Worm (Caenorhabditis elegans) whole organism, L3 larva: Measurements from ENCODE around the gene C18E9.2.

Experiments used
- R02D3.7 ChIP-seq: fragments of 150-350 bp; optimal IDR thresholded peaks from 2 replicates; lab custom pipeline; 2014; ENCODE audit warnings: missing biosample characterization, missing genetic modification characterization
- ZK546.5 ChIP-seq: sonication (generic microtip); optimal IDR thresholded peaks from 2 replicates; lab custom pipeline; 2017; ENCODE audit warnings: missing biosample characterization, missing genetic modification characterization
- aly-2 ChIP-seq: fragments of 150-350 bp; optimal IDR thresholded peaks from 2 replicates; lab custom pipeline; 2014; ENCODE audit warnings: missing biosample characterization, missing genetic modification characterization
- ama-1 ChIP-seq: fragments of 150-350 bp; optimal IDR thresholded peaks from 2 replicates; lab custom pipeline; 2018
- ceh-16 ChIP-seq: sonication (generic microtip); optimal IDR thresholded peaks from 2 replicates; lab custom pipeline; 2017; ENCODE audit warnings: missing biosample characterization, missing genetic modification characterization
- ceh-28 ChIP-seq: fragments of 150-350 bp; optimal IDR thresholded peaks from 2 replicates; lab custom pipeline; 2014; ENCODE audit warnings: missing biosample characterization, missing genetic modification reagents, missing genetic modification characterization
- ceh-82 ChIP-seq: fragments of 150-350 bp; optimal IDR thresholded peaks from 2 replicates; lab custom pipeline; 2014; ENCODE audit warnings: missing biosample characterization, missing genetic modification characterization
- ceh-9 ChIP-seq: sonication (generic microtip); optimal IDR thresholded peaks from 2 replicates; lab custom pipeline; 2018; ENCODE audit warnings: missing biosample characterization, missing genetic modification characterization
- daf-12 ChIP-seq: fragments of 150-350 bp; optimal IDR thresholded peaks from 2 replicates; lab custom pipeline; 2014; ENCODE audit warnings: missing biosample characterization, missing genetic modification reagents, missing genetic modification characterization
- egl-27 ChIP-seq: sonication (generic microtip); optimal IDR thresholded peaks from 4 replicates; lab custom pipeline; 2017; ENCODE audit warnings: missing biosample characterization, missing genetic modification reagents, missing genetic modification characterization
- egl-5 ChIP-seq: fragments of 150-350 bp; optimal IDR thresholded peaks from 2 replicates; lab custom pipeline; 2017; ENCODE audit warnings: missing biosample characterization, missing genetic modification reagents, missing genetic modification characterization, inconsistent platforms
- elt-1 ChIP-seq: fragments of 150-350 bp; optimal IDR thresholded peaks from 2 replicates; lab custom pipeline; 2014; ENCODE audit warnings: missing biosample characterization, missing genetic modification characterization
- elt-2 ChIP-seq: sonication (generic microtip); optimal IDR thresholded peaks from 2 replicates; lab custom pipeline; 2016; ENCODE audit warnings: missing genetic modification reagents, mild to moderate bottlenecking, missing genetic modification characterization, missing compliant biosample characterization
- elt-3 ChIP-seq, 3 experiments: fragments of 150-350 bp in 1 of 3; sonication (generic microtip) in 2 of 3; optimal IDR thresholded peaks; 2 replicates in 2 of 3; 4 replicates in 1 of 3; lab custom pipeline; 2014 to 2017; ENCODE audit warnings: missing biosample characterization in 3 of 3, missing genetic modification characterization in 3 of 3
- eor-1 ChIP-seq, 2 experiments: fragments of 150-350 bp; optimal IDR thresholded peaks; 2 replicates each; lab custom pipeline; 2014 to 2018; ENCODE audit warnings: missing biosample characterization in 2 of 2, missing genetic modification characterization in 2 of 2
- fkh-10 ChIP-seq: sonication (generic microtip); optimal IDR thresholded peaks from 2 replicates; lab custom pipeline; 2017; ENCODE audit warnings: missing biosample characterization, missing genetic modification reagents, missing genetic modification characterization
- fkh-2 ChIP-seq: fragments of 150-350 bp; optimal IDR thresholded peaks from 2 replicates; lab custom pipeline; 2014; ENCODE audit warnings: missing biosample characterization, missing genetic modification reagents, missing genetic modification characterization
- fos-1 ChIP-seq: fragments of 150-350 bp; optimal IDR thresholded peaks from 2 replicates; lab custom pipeline; 2014; ENCODE audit warnings: missing biosample characterization, missing genetic modification characterization
- hmg-11 ChIP-seq: sonication (generic microtip); optimal IDR thresholded peaks from 2 replicates; lab custom pipeline; 2016; ENCODE audit warnings: missing genetic modification characterization, missing compliant biosample characterization
- lin-15B ChIP-seq: fragments of 150-350 bp; optimal IDR thresholded peaks from 2 replicates; lab custom pipeline; 2014; ENCODE audit warnings: missing biosample characterization, missing genetic modification characterization
- lin-39 ChIP-seq: fragments of 150-350 bp; optimal IDR thresholded peaks from 2 replicates; lab custom pipeline; 2018; ENCODE audit warnings: missing biosample characterization, missing genetic modification reagents, missing genetic modification characterization
- lsy-12 ChIP-seq: sonication (generic microtip); optimal IDR thresholded peaks from 2 replicates; lab custom pipeline; 2016; ENCODE audit warnings: mild to moderate bottlenecking, missing genetic modification characterization, missing compliant biosample characterization
- mdl-1 ChIP-seq: fragments of 150-350 bp; optimal IDR thresholded peaks from 2 replicates; lab custom pipeline; 2014; ENCODE audit warnings: missing biosample characterization, missing genetic modification characterization
- mml-1 ChIP-seq: fragments of 150-350 bp; sonication (generic microtip); optimal IDR thresholded peaks from 3 replicates; lab custom pipeline; 2014; ENCODE audit warnings: missing biosample characterization, missing genetic modification characterization
- nfya-1 ChIP-seq: sonication (generic microtip); optimal IDR thresholded peaks from 2 replicates; lab custom pipeline; 2017; ENCODE audit warnings: missing genetic modification characterization, mild to moderate bottlenecking, missing compliant biosample characterization, antibody characterized with exemption, moderate library complexity; ENCODE audit not compliant: insufficient read depth
- nhr-11 ChIP-seq: fragments of 150-350 bp; optimal IDR thresholded peaks from 2 replicates; lab custom pipeline; 2014; ENCODE audit warnings: missing biosample characterization, missing genetic modification characterization
- nhr-23 ChIP-seq: fragments of 150-350 bp; optimal IDR thresholded peaks from 2 replicates; lab custom pipeline; 2014; ENCODE audit warnings: missing biosample characterization, missing genetic modification reagents, missing genetic modification characterization
- nhr-25 ChIP-seq: sonication (generic microtip); optimal IDR thresholded peaks from 2 replicates; lab custom pipeline; 2017; ENCODE audit warnings: missing biosample characterization, missing genetic modification characterization
- nhr-28 ChIP-seq: fragments of 150-350 bp; optimal IDR thresholded peaks from 2 replicates; lab custom pipeline; 2014; ENCODE audit warnings: missing biosample characterization, missing genetic modification characterization
- nhr-67 ChIP-seq: fragments of 150-350 bp; optimal IDR thresholded peaks from 2 replicates; lab custom pipeline; 2014; ENCODE audit warnings: missing biosample characterization, missing genetic modification characterization
- nhr-76 ChIP-seq: fragments of 150-350 bp; sonication (generic microtip); optimal IDR thresholded peaks from 5 replicates; lab custom pipeline; 2014; ENCODE audit warnings: missing biosample characterization, missing genetic modification characterization
- nhr-77 ChIP-seq: fragments of 150-350 bp; optimal IDR thresholded peaks from 2 replicates; lab custom pipeline; 2014; ENCODE audit warnings: missing biosample characterization, missing genetic modification characterization
- pha-4 ChIP-seq: fragments of 150-350 bp; optimal IDR thresholded peaks from 2 replicates; lab custom pipeline; 2014; ENCODE audit warnings: missing biosample characterization, missing genetic modification reagents, missing genetic modification characterization
- pqm-1 ChIP-seq: fragments of 150-350 bp; optimal IDR thresholded peaks from 2 replicates; lab custom pipeline; 2017; ENCODE audit warnings: missing biosample characterization, missing genetic modification characterization, inconsistent platforms
- sea-2 ChIP-seq: fragments of 150-350 bp; sonication (generic microtip); optimal IDR thresholded peaks from 4 replicates; lab custom pipeline; 2014; ENCODE audit warnings: missing biosample characterization, missing genetic modification reagents, missing genetic modification characterization
- skn-1 ChIP-seq: fragments of 150-350 bp; optimal IDR thresholded peaks from 2 replicates; lab custom pipeline; 2014; ENCODE audit warnings: missing biosample characterization, missing genetic modification characterization
- snpc-4 ChIP-seq: fragments of 150-350 bp; optimal IDR thresholded peaks from 2 replicates; lab custom pipeline; 2014; ENCODE audit warnings: missing biosample characterization, missing genetic modification characterization
- tbx-2 ChIP-seq: sonication (generic microtip); optimal IDR thresholded peaks from 2 replicates; lab custom pipeline; 2016; ENCODE audit warnings: mild to moderate bottlenecking, missing genetic modification characterization, missing compliant biosample characterization
- unc-39 ChIP-seq: sonication (generic microtip); optimal IDR thresholded peaks from 4 replicates; lab custom pipeline; 2017; ENCODE audit warnings: missing biosample characterization, missing genetic modification characterization
- unc-62 ChIP-seq: fragments of 150-350 bp; sonication (generic microtip); optimal IDR thresholded peaks from 4 replicates; lab custom pipeline; 2014; ENCODE audit warnings: missing biosample characterization, missing genetic modification reagents, missing genetic modification characterization
- zag-1 ChIP-seq: fragments of 150-350 bp; optimal IDR thresholded peaks from 2 replicates; lab custom pipeline; 2014; ENCODE audit warnings: missing biosample characterization, missing genetic modification characterization
- ztf-4 ChIP-seq: fragments of 150-350 bp; optimal IDR thresholded peaks from 2 replicates; lab custom pipeline; 2014; ENCODE audit warnings: missing biosample characterization, missing genetic modification characterization

C18E9.2 gene

ce11 chrII:8961450-8961849 is 3.4 kb upstream of the C18E9.2 start:
- TF ChIP-seq nhr-76 (tag; lab: Kevin White, UChicago) (no peak), lin-39 (tag; lab: Kevin White, UChicago) (peak; percentile 74)
- TF ChIP-seq, all 47 proteins: peak for 1

ce11 chrII:8962206-8962605 is 2.6 kb upstream of the C18E9.2 start:
- TF ChIP-seq lin-39 (tag; lab: Kevin White, UChicago), result peak; percentile 42
- TF ChIP-seq zag-1 (tag; lab: Kevin White, UChicago), result no peak
- TF ChIP-seq mdl-1 (tag; lab: Kevin White, UChicago), result no peak
- no peak for TF ChIP-seq fos-1 (tag; lab: Kevin White, UChicago)
- TF ChIP-seq nhr-28 (tag; lab: Kevin White, UChicago), result no peak
- no peak for TF ChIP-seq ceh-9 (tag; lab: Kevin White, UChicago)
- TF ChIP-seq nfya-1 (tag; lab: Kevin White, UChicago), result peak; percentile 22
- no peak for TF ChIP-seq fkh-10
- TF ChIP-seq nhr-67 (tag; lab: Kevin White, UChicago), result no peak
- TF ChIP-seq egl-27 (tag; lab: Kevin White, UChicago), result no peak
- no peak for TF ChIP-seq elt-1 (tag; lab: Kevin White, UChicago)
- TF ChIP-seq aly-2 (tag; lab: Kevin White, UChicago), result no peak
- no peak for TF ChIP-seq lin-15B
- TF ChIP-seq unc-62 (GFP tag; lab: Kevin White, UChicago), result no peak
- peak; percentile 96 for TF ChIP-seq egl-5 (tag; lab: Kevin White, UChicago)
- no peak for TF ChIP-seq pqm-1 (tag; lab: Kevin White, UChicago)
- TF ChIP-seq nhr-25 (tag; lab: Kevin White, UChicago), result no peak
- no peak for TF ChIP-seq ceh-28 (tag; lab: Kevin White, UChicago)
- no peak for TF ChIP-seq pha-4 (tag; lab: Kevin White, UChicago)
- no peak for TF ChIP-seq sea-2
- no peak for TF ChIP-seq ZK546.5 (tag; lab: Kevin White, UChicago)
- no peak for TF ChIP-seq snpc-4 (tag; lab: Kevin White, UChicago)
- no peak for TF ChIP-seq fkh-2 (tag; lab: Kevin White, UChicago)
- no peak for TF ChIP-seq ztf-4 (tag; lab: Kevin White, UChicago)
- TF ChIP-seq ceh-82 (tag; lab: Kevin White, UChicago), result no peak
- no peak for TF ChIP-seq lsy-12 (tag; lab: Kevin White, UChicago)

DNA sequence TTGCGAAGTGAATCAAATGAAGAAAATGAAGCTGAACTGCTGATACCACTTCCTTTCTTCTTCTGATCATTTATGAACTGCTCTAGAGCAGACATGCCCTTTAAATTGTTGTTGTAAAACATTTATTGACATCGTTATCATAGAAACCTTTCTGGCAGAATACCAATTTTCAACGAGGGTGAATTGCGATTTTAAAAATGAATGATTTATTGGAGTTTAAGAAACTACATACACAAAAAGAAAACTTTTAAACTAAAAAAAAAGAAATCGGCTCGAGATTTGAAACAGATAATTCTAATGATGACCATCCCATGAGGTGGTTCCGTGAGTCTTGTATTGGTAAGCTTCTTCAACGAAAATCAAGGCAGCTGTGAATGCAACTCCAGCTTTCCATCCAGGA is 757 bp upstream of the C18E9.2 start, which contains the start of gene sftd-3:
Gene sftd-3, minus strand, starts transcription at position 101 of the 400 bp plus-strand sequence.
- TF ChIP-seq pqm-1 (tag; lab: Kevin White, UChicago), result no peak
- no peak for TF ChIP-seq ceh-16 (tag; lab: Kevin White, UChicago)
- no peak for TF ChIP-seq unc-39 (tag; lab: Kevin White, UChicago)
- TF ChIP-seq elt-2 (tag; lab: Kevin White, UChicago), result no peak
- TF ChIP-seq nhr-11 (tag; lab: Kevin White, UChicago), result no peak
- no peak for TF ChIP-seq ZK546.5 (tag; lab: Kevin White, UChicago)
- no peak for TF ChIP-seq ceh-82 (tag; lab: Kevin White, UChicago)
- no peak for TF ChIP-seq elt-3 (tag; optimal IDR thresholded peaks at IDR 0.05; lab: Kevin White, UChicago)
- TF ChIP-seq eor-1 (tag; optimal IDR thresholded peaks at IDR 0.05; lab: Kevin White, UChicago), result no peak
- TF ChIP-seq fkh-2 (tag; lab: Kevin White, UChicago), result no peak
- no peak for TF ChIP-seq lin-15B
- TF ChIP-seq elt-1 (tag; lab: Kevin White, UChicago), result no peak
- TF ChIP-seq fkh-10, result no peak
- no peak for TF ChIP-seq daf-12 (tag; lab: Kevin White, UChicago)

ce11 chrII:8969251-8970183 is 4.7 kb downstream of the C18E9.2 start, which contains the start of the genes szy-20 and C18E9.5:
szy-20 (minus strand) TSS chrII:8969333.
C18E9.5 (plus strand) TSS chrII:8969980.
- TF ChIP-seq lin-39 (tag; lab: Kevin White, UChicago) (peak; percentile 70), nhr-23 (tag; lab: Kevin White, UChicago) (peak; percentile 71), pha-4 (tag; lab: Kevin White, UChicago) (peak; percentile 78), hmg-11 (tag; lab: Kevin White, UChicago) (peak; percentile 69), sea-2 (no peak), aly-2 (tag; lab: Kevin White, UChicago) (no peak), nfya-1 (tag; lab: Kevin White, UChicago) (peak; percentile 84), nhr-77 (tag; lab: Kevin White, UChicago) (peak; percentile 33), mml-1 (no peak), egl-5 (tag; lab: Kevin White, UChicago) (peak; percentile 20), eor-1 (tag; optimal IDR thresholded peaks at IDR 0.05; lab: Kevin White, UChicago) (no peak), unc-39 (tag; lab: Kevin White, UChicago) (no peak), fkh-2 (tag; lab: Kevin White, UChicago) (no peak), lin-15B (peak; percentile 81), ceh-28 (tag; lab: Kevin White, UChicago) (peak; percentile 60), nhr-76 (tag; lab: Kevin White, UChicago) (no peak), skn-1 (tag; lab: Kevin White, UChicago) (peak; percentile 18), elt-1 (tag; lab: Kevin White, UChicago) (peak; percentile 31), daf-12 (tag; lab: Kevin White, UChicago) (no peak), fkh-10 (peak; percentile 52), elt-3 (tag; optimal IDR thresholded peaks at IDR 0.05; lab: Kevin White, UChicago) (no peak), R02D3.7 (peak; percentile 82), mdl-1 (tag; lab: Kevin White, UChicago) (no peak), elt-2 (tag; lab: Kevin White, UChicago) (peak; percentile 76), tbx-2 (tag; lab: Kevin White, UChicago) (peak; percentile 64), ama-1 (peak; percentile 49)
